Worm (Caenorhabditis elegans): ENCODE results near the gene M03F4.6.

Gene M03F4.6

ce11 chrX:4982009-4982625 lies 13.0 kb upstream of the M03F4.6 start (continued):
- TF ChIP-seq nhr-111 (GFP tag; optimal IDR thresholded peaks at IDR 0.05) (no peak), arid-1 (GFP tag; conservative IDR thresholded peaks at IDR 0.05) (no peak), ztf-7 (tag; optimal IDR thresholded peaks at IDR 0.05) (no peak), nhr-237 (tag; optimal IDR thresholded peaks at IDR 0.05) (no peak), unc-62 (GFP tag; optimal IDR thresholded peaks at IDR 0.05 in 1 of 2) (peak in 1 of 2 experiments; percentile 55), unc-62 (tag; optimal IDR thresholded peaks at IDR 0.05) (no peak), egl-43 (GFP tag; IDR thresholded peaks at IDR 0.05) (peak; percentile 74; the same call in 1 of the 2 replicates), dmd-6 (GFP tag; IDR thresholded peaks at IDR 0.05) (no peak; the same call in 1 of the 2 replicates), mxl-2 (GFP tag; conservative IDR thresholded peaks at IDR 0.05) (no peak), dpl-1 (GFP tag; optimal IDR thresholded peaks at IDR 0.05) (no peak), F37D6.2 (tag; optimal IDR thresholded peaks at IDR 0.05) (peak; percentile 26), spr-1 (tag; optimal IDR thresholded peaks at IDR 0.05) (no peak), nhr-41 (GFP tag; IDR thresholded peaks at IDR 0.05) (no peak), jun-1 (tag; optimal IDR thresholded peaks at IDR 0.05) (no peak), nhr-11 (tag; optimal IDR thresholded peaks at IDR 0.05) (peak; percentile 50), nhr-28 (tag; optimal IDR thresholded peaks at IDR 0.05) (no peak), gei-8 (GFP tag; optimal IDR thresholded peaks at IDR 0.05) (no peak), hlh-11 (tag; optimal IDR thresholded peaks at IDR 0.05) (no peak), set-16 (GFP tag; IDR thresholded peaks at IDR 0.05) (peak; percentile 88), nhr-77 (tag; optimal IDR thresholded peaks at IDR 0.05) (no peak), ZK337.2 (GFP tag; IDR thresholded peaks at IDR 0.05) (no peak), ceh-32 (tag; optimal IDR thresholded peaks at IDR 0.05; ENCODE audit: poor library complexity) (no peak), mes-2 (tag; optimal IDR thresholded peaks at IDR 0.05; ENCODE audit: poor library complexity, severe bottlenecking) (no peak), zip-11 (GFP tag; IDR thresholded peaks at IDR 0.05) (no peak), zfp-2 (tag; optimal IDR thresholded peaks at IDR 0.05) (no peak), T20F7.1 (GFP tag; optimal IDR thresholded peaks at IDR 0.05) (no peak), mdl-1 (tag; optimal IDR thresholded peaks at IDR 0.05) (peak in 1 of 2 experiments; percentile 27), ZK546.5 (tag; optimal IDR thresholded peaks at IDR 0.05) (no peak), fos-1 (tag; optimal IDR thresholded peaks at IDR 0.05) (no peak), unc-130 (GFP tag; optimal IDR thresholded peaks at IDR 0.05) (no peak)

ce11 chrX:4981579-4981978 lies 12.5 kb upstream of the M03F4.6 start:
- TF ChIP-seq nhr-6 (tag; optimal IDR thresholded peaks at IDR 0.05), result no peak
- no peak for TF ChIP-seq nhr-237 (tag; optimal IDR thresholded peaks at IDR 0.05)
- TF ChIP-seq daf-16 (GFP tag; optimal IDR thresholded peaks at IDR 0.05), result no peak
- peak; percentile 87 for TF ChIP-seq daf-16 (tag; optimal IDR thresholded peaks at IDR 0.05)
- no peak for TF ChIP-seq zip-11 (GFP tag; IDR thresholded peaks at IDR 0.05)
- peak; percentile 28 for TF ChIP-seq pqm-1 (tag; optimal IDR thresholded peaks at IDR 0.05)
- TF ChIP-seq Y5F2A.4 (GFP tag; optimal IDR thresholded peaks at IDR 0.05), result no peak
- peak; percentile 21 for TF ChIP-seq nhr-28 (tag; optimal IDR thresholded peaks at IDR 0.05)
- TF ChIP-seq duxl-1 (tag; optimal IDR thresholded peaks at IDR 0.05; ENCODE audit: poor library complexity), result no peak
- TF ChIP-seq zfp-2 (tag; optimal IDR thresholded peaks at IDR 0.05), result no peak
- TF ChIP-seq lir-3 (tag; optimal IDR thresholded peaks at IDR 0.05), result no peak
- TF ChIP-seq cey-2 (tag; optimal IDR thresholded peaks at IDR 0.05; ENCODE audit: borderline replicate concordance, insufficient read depth), result no peak
- TF ChIP-seq ztf-7 (tag; optimal IDR thresholded peaks at IDR 0.05), result no peak
- TF ChIP-seq snpc-1.2 (GFP tag; IDR thresholded peaks at IDR 0.05), result no peak
- no peak for TF ChIP-seq ceh-62 (tag; optimal IDR thresholded peaks at IDR 0.05)
- peak; percentile 12 for TF ChIP-seq dve-1 (tag; optimal IDR thresholded peaks at IDR 0.05; ENCODE audit: insufficient read depth)
- no peak for TF ChIP-seq mdt-29 (GFP tag; IDR thresholded peaks at IDR 0.05)
- TF ChIP-seq nhr-77 (tag; optimal IDR thresholded peaks at IDR 0.05), result no peak
- TF ChIP-seq lin-15B (tag; optimal IDR thresholded peaks at IDR 0.05), result no peak
- TF ChIP-seq gei-8 (GFP tag; optimal IDR thresholded peaks at IDR 0.05), result no peak
- TF ChIP-seq attf-4 (tag; optimal IDR thresholded peaks at IDR 0.05), result no peak
- no peak for TF ChIP-seq ceh-28 (tag; optimal IDR thresholded peaks at IDR 0.05)
- TF ChIP-seq unc-62 (GFP tag; optimal IDR thresholded peaks at IDR 0.05 in 1 of 2), result peak in 1 of 2 experiments; percentile 35
- TF ChIP-seq unc-62 (tag; optimal IDR thresholded peaks at IDR 0.05), result no peak
- TF ChIP-seq snpc-4 (tag; optimal IDR thresholded peaks at IDR 0.05), result no peak

All from whole organism, L4 larva.